Worm (Caenorhabditis elegans) whole organism, L4 larva: Measurements from ENCODE around the gene stdh-2.
A peak's percentile ranks its signal among the peaks of the same experiment; 100 is the strongest.

Source experiments
- F26F4.8 ChIP-seq: fragments of 200-800 bp; sonication (Bioruptor generic); conservative IDR thresholded peaks from 2 replicates; pipeline ENCODE4 v1.3.6; 2022; ENCODE audit warnings: missing genetic modification characterization, missing compliant biosample characterization
- F44E2.7 ChIP-seq: fragments of 200-800 bp; sonication (Bioruptor generic); IDR thresholded peaks from 2 replicates; pipeline ENCODE4 v2.1.2; 2022; ENCODE audit warnings: missing genetic modification characterization, missing compliant biosample characterization
- F49E8.2 ChIP-seq: sonication (generic microtip); optimal IDR thresholded peaks from 2 replicates; lab custom pipeline; 2016; ENCODE audit warnings: missing compliant biosample characterization, mild to moderate bottlenecking, missing genetic modification characterization, borderline replicate concordance
- T26A8.4 ChIP-seq: fragments of 200-800 bp; sonication (Bioruptor generic); IDR thresholded peaks from 2 replicates; pipeline ENCODE4 v1.3.6; 2022; ENCODE audit warnings: missing genetic modification characterization, missing compliant biosample characterization
- Y105C5A.15 ChIP-seq: fragments of 200-800 bp; sonication (Bioruptor generic); IDR thresholded peaks from 2 replicates; pipeline ENCODE4 v1.3.6; 2022; ENCODE audit warnings: missing genetic modification characterization, missing compliant biosample characterization
- Y48G9A.11 ChIP-seq: fragments of 200-800 bp; sonication (Bioruptor generic); IDR thresholded peaks from 2 replicates; pipeline ENCODE4 v1.3.6; 2022; ENCODE audit warnings: missing genetic modification reagents, missing genetic modification characterization, missing compliant biosample characterization
- Y5F2A.4 ChIP-seq: fragments of 200-800 bp; sonication (Bioruptor generic); optimal IDR thresholded peaks from 2 replicates; lab custom pipeline; 2018; ENCODE audit warnings: mild to moderate bottlenecking, missing genetic modification characterization, missing compliant biosample characterization
- Y75B8A.6 ChIP-seq: fragments of 200-800 bp; sonication (Bioruptor generic); IDR thresholded peaks from 2 replicates; pipeline ENCODE4 v1.3.6; 2022; ENCODE audit warnings: missing genetic modification reagents, missing genetic modification characterization, missing compliant biosample characterization
- ZK546.5 ChIP-seq, 2 experiments: sonication (generic microtip); optimal IDR thresholded peaks; 2 replicates each; lab custom pipeline; 2017; ENCODE audit warnings: missing biosample characterization in 2 of 2, missing genetic modification characterization in 2 of 2
- aha-1 ChIP-seq: fragments of 150-350 bp; peaks from one replicate; lab custom pipeline; 2014; ENCODE audit warnings: missing biosample characterization, missing genetic modification characterization
- ama-1 ChIP-seq: fragments of 150-350 bp; optimal IDR thresholded peaks from 2 replicates; lab custom pipeline; 2014; ENCODE audit warnings: inconsistent platforms, mixed read lengths
- arid-1 ChIP-seq: fragments of 200-800 bp; sonication (Bioruptor generic); conservative IDR thresholded peaks from 2 replicates; pipeline ENCODE4 v1.3.6; 2022; ENCODE audit warnings: missing genetic modification reagents, missing genetic modification characterization, missing compliant biosample characterization
- attf-4 ChIP-seq: sonication (generic microtip); optimal IDR thresholded peaks from 3 replicates; lab custom pipeline; 2017; ENCODE audit warnings: missing biosample characterization, missing genetic modification characterization
- ceh-32 ChIP-seq: sonication (generic microtip); optimal IDR thresholded peaks from 2 replicates; lab custom pipeline; 2016; ENCODE audit warnings: mild to moderate bottlenecking, missing genetic modification characterization, missing compliant biosample characterization; ENCODE audit not compliant: poor library complexity
- ceh-44 ChIP-seq: fragments of 200-800 bp; sonication (Bioruptor generic); IDR thresholded peaks from 2 replicates; pipeline ENCODE4 v1.3.6; 2022; ENCODE audit warnings: missing genetic modification reagents, missing genetic modification characterization, missing compliant biosample characterization
- ces-1 ChIP-seq: fragments of 150-350 bp; sonication (generic microtip); optimal IDR thresholded peaks from 4 replicates; lab custom pipeline; 2014; ENCODE audit warnings: missing biosample characterization, missing genetic modification reagents, missing genetic modification characterization
- daf-16 ChIP-seq, 3 experiments: sonication (generic microtip); optimal IDR thresholded peaks; 2 replicates each; lab custom pipeline; 2016 to 2017; ENCODE audit warnings: missing genetic modification characterization in 3 of 3, missing genetic modification reagents in 3 of 3, mild to moderate bottlenecking in 2 of 3, missing compliant biosample characterization in 2 of 3, missing biosample characterization in 1 of 3, moderate library complexity in 1 of 3
- daf-8 ChIP-seq: fragments of 200-800 bp; sonication (Bioruptor generic); IDR thresholded peaks from 2 replicates; pipeline ENCODE4 v1.3.6; 2022; ENCODE audit warnings: missing genetic modification characterization, missing compliant biosample characterization
- dmd-6 ChIP-seq: fragments of 200-800 bp; sonication (Bioruptor generic); IDR thresholded peaks from 2 replicates; pipeline ENCODE4 v1.3.6; 2022; ENCODE audit warnings: missing genetic modification reagents, missing genetic modification characterization, missing compliant biosample characterization
- dmd-8 ChIP-seq: fragments of 200-800 bp; sonication (Bioruptor generic); IDR thresholded peaks from 2 replicates; pipeline ENCODE4 v1.3.6; 2022; ENCODE audit warnings: missing genetic modification characterization, missing compliant biosample characterization
- dve-1 ChIP-seq: sonication (generic microtip); optimal IDR thresholded peaks from 2 replicates; lab custom pipeline; 2017; ENCODE audit warnings: antibody characterized with exemption, mild to moderate bottlenecking, missing genetic modification characterization, missing compliant biosample characterization; ENCODE audit not compliant: insufficient read depth
- hlh-11 ChIP-seq: fragments of 200-800 bp; sonication (Bioruptor generic); optimal IDR thresholded peaks from 2 replicates; lab custom pipeline; 2018; ENCODE audit warnings: mild to moderate bottlenecking, missing genetic modification characterization, missing compliant biosample characterization
- hlh-30 ChIP-seq: sonication (generic microtip); optimal IDR thresholded peaks from 2 replicates; lab custom pipeline; 2017; ENCODE audit warnings: antibody characterized with exemption, mild to moderate bottlenecking, missing genetic modification characterization, missing compliant biosample characterization; ENCODE audit not compliant: insufficient read depth
- jun-1 ChIP-seq: fragments of 150-350 bp; optimal IDR thresholded peaks from 2 replicates; lab custom pipeline; 2014; ENCODE audit warnings: missing biosample characterization, missing genetic modification reagents, missing genetic modification characterization
- lin-13 ChIP-seq: fragments of 150-350 bp; optimal IDR thresholded peaks from 2 replicates; lab custom pipeline; 2014; ENCODE audit warnings: missing biosample characterization, missing genetic modification reagents, missing genetic modification characterization
- lin-29 ChIP-seq: fragments of 200-800 bp; sonication (Bioruptor generic); IDR thresholded peaks from 2 replicates; pipeline ENCODE4 v1.3.6; 2022; ENCODE audit warnings: missing genetic modification reagents, missing genetic modification characterization, missing compliant biosample characterization
- lin-38 ChIP-seq: fragments of 200-800 bp; sonication (Bioruptor generic); IDR thresholded peaks from 2 replicates; pipeline ENCODE4 v1.3.6; 2022; ENCODE audit warnings: missing genetic modification reagents, missing genetic modification characterization, missing compliant biosample characterization
- mdl-1 ChIP-seq, 2 experiments: fragments of 150-350 bp in 1 of 2; sonication (generic microtip) in 1 of 2; optimal IDR thresholded peaks; 2 replicates each; lab custom pipeline; 2014 to 2017; ENCODE audit warnings: missing biosample characterization in 2 of 2, missing genetic modification characterization in 2 of 2
- mdt-29 ChIP-seq: fragments of 200-800 bp; sonication (Bioruptor generic); IDR thresholded peaks from 2 replicates; pipeline ENCODE4 v1.3.6; 2022; ENCODE audit warnings: missing genetic modification reagents, missing genetic modification characterization, missing compliant biosample characterization
- nhr-10 ChIP-seq: fragments of 150-350 bp; optimal IDR thresholded peaks from 2 replicates; lab custom pipeline; 2014; ENCODE audit warnings: missing biosample characterization, missing genetic modification characterization
- nhr-102 ChIP-seq: sonication (generic microtip); optimal IDR thresholded peaks from 2 replicates; lab custom pipeline; 2016; ENCODE audit warnings: mild to moderate bottlenecking, missing genetic modification characterization, moderate library complexity, missing compliant biosample characterization
- nhr-237 ChIP-seq: sonication (generic microtip); optimal IDR thresholded peaks from 2 replicates; lab custom pipeline; 2017; ENCODE audit warnings: missing biosample characterization, missing genetic modification characterization
- nhr-25 ChIP-seq: sonication (generic microtip); optimal IDR thresholded peaks from 2 replicates; lab custom pipeline; 2017; ENCODE audit warnings: missing genetic modification characterization, mild to moderate bottlenecking, missing compliant biosample characterization, antibody characterized with exemption, moderate library complexity, borderline replicate concordance; ENCODE audit not compliant: insufficient read depth
- nhr-28 ChIP-seq: fragments of 150-350 bp; optimal IDR thresholded peaks from 2 replicates; lab custom pipeline; 2014; ENCODE audit warnings: missing biosample characterization, missing genetic modification characterization
- nhr-48 ChIP-seq: sonication (generic microtip); optimal IDR thresholded peaks from 2 replicates; lab custom pipeline; 2016; ENCODE audit warnings: mild to moderate bottlenecking, missing genetic modification characterization, missing compliant biosample characterization
- nhr-6 ChIP-seq: fragments of 150-350 bp; optimal IDR thresholded peaks from 2 replicates; lab custom pipeline; 2014; ENCODE audit warnings: missing biosample characterization, missing genetic modification characterization
- pqm-1 ChIP-seq: sonication (generic microtip); optimal IDR thresholded peaks from 2 replicates; lab custom pipeline; 2017; ENCODE audit warnings: missing biosample characterization, missing genetic modification characterization
- skn-1 ChIP-seq: fragments of 150-350 bp; optimal IDR thresholded peaks from 2 replicates; lab custom pipeline; 2014; ENCODE audit warnings: missing biosample characterization, missing genetic modification characterization
- snpc-1.2 ChIP-seq: fragments of 200-800 bp; sonication (Bioruptor generic); IDR thresholded peaks from 2 replicates; pipeline ENCODE4 v1.3.6; 2022; ENCODE audit warnings: missing genetic modification reagents, missing genetic modification characterization, missing compliant biosample characterization
- tra-1 ChIP-seq: fragments of 200-800 bp; sonication (Bioruptor generic); IDR thresholded peaks from 2 replicates; pipeline ENCODE4 v1.3.6; 2022; ENCODE audit warnings: missing genetic modification reagents, missing genetic modification characterization, missing compliant biosample characterization
- unc-130 ChIP-seq: sonication (generic microtip); optimal IDR thresholded peaks from 2 replicates; lab custom pipeline; 2016; ENCODE audit warnings: missing genetic modification reagents, missing genetic modification characterization, missing compliant biosample characterization
- unc-62 ChIP-seq, 3 experiments: fragments of 150-350 bp in 1 of 3; sonication (generic microtip); optimal IDR thresholded peaks in 2 of 3; peaks in 1 of 3; 1 replicate in 1 of 3; 2 replicates in 2 of 3; lab custom pipeline; 2014 to 2017; ENCODE audit warnings: missing biosample characterization in 3 of 3, missing genetic modification characterization in 3 of 3, missing genetic modification reagents in 3 of 3, missing genotype in 1 of 3
- zfp-2 ChIP-seq: sonication (generic microtip); optimal IDR thresholded peaks from 2 replicates; lab custom pipeline; 2016; ENCODE audit warnings: mild to moderate bottlenecking, missing genetic modification characterization, missing compliant biosample characterization

Gene stdh-2

DNA sequence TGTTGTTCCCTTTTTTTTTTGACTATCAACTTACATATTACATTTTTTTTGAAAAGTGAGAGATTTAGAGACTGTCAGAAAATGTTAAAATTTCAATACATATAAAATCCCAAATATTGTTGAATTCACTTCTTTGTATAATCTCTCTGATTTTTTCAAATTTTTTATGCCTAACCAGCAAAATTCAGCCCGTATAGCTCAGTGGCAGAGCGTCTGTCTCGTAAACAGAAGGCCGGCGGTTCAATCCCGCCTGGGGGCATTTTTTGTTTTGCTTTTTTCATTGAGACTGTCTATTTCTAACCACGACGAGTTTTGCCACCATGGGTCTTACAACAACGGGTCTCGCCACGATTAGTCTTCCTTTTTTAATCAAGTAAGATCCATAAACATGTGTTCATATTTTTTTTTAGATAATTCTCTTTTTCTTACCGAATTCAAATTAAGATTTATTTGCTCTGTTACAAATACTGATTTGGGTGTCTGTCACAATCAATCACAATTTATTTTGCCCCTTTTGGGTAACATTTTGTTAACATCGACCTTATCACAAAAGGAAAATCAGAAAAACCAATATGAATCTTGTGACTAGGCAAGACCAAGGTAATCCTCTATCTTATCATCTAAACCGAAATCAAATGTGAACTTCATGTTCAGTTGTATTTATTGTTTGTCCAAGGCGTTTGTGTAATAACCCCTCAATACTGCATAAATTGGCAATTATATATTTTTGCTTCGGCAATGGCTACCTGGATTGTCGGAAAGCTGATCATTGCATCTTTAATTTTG, 5.0 kb upstream of the stdh-2 start, which contains the start of gene glc-1:
TSS of gene glc-1 (plus strand) at position 663 of the 786 bp plus-strand sequence.
- TF ChIP-seq nhr-28 (tag; lab: Kevin White, UChicago) = peak; percentile 30
- TF ChIP-seq dmd-6 = peak; percentile 43; the same call in 1 of the 2 replicates
- TF ChIP-seq F44E2.7 = no peak
- TF ChIP-seq pqm-1 (tag; lab: Kevin White, UChicago) = peak; percentile 56
- TF ChIP-seq skn-1 = no peak

DNA sequence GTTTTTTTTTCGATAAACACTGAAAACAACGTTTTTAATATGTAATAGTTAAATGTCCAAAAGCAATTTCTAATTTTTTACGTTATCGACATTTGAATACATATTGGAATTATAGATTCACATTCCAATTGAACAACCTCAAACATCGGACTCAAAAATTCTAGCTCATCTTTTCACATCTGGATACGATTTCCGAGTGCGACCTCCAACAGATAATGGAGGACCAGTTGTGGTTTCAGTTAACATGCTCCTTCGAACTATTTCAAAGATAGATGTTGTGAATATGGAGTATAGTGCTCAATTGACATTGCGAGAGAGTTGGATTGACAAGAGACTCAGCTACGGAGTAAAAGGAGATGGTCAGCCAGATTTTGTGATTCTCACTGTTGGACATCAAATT, 4.1 kb upstream of the stdh-2 start:
- TF ChIP-seq aha-1 (no peak), Y105C5A.15 (GFP tag; lab: Robert Waterston, UW) (no peak), hlh-30 (tag; lab: Kevin White, UChicago) (no peak), Y5F2A.4 (GFP tag; lab: Kevin White, UChicago) (no peak), unc-62 (GFP tag; optimal IDR thresholded peaks at IDR 0.05 in 1 of 2; lab: Kevin White, UChicago) (peak in 1 of 2 experiments; percentile 93), unc-62 (tag; optimal IDR thresholded peaks at IDR 0.05; lab: Kevin White, UChicago) (no peak), mdl-1 (tag; optimal IDR thresholded peaks at IDR 0.05; lab: Kevin White, UChicago) (no peak), attf-4 (tag; lab: Kevin White, UChicago) (no peak), ces-1 (no peak)

DNA sequence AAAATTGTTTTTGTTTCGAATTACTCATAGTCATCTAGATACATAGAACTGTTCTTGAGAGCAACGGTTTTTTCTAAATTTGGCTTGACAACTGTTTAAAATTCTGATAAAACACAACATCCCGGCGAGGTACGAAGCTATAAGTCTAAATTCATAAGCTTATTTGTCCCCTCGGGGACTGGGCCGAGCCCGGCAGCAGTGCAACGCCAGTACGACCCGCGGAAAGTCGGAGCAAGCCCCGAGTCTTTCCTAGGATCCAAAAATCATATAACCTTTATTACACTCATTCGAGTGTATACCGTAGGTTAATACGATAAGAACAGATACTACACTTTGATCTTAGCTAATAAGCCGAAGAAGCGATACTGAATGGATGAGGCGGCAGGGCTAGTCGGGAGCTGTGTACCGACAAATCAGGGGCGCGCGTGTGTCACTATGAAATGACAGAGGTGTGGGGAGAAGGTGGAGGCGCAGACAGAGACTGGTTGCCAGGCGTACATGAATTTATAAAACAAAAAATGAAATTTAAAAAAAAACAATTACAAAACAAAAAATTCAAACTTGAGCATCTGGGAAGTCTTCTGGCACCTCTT, 1.5 kb downstream of the stdh-2 start:
- no peak for TF ChIP-seq ZK546.5 (tag; optimal IDR thresholded peaks at IDR 0.05; lab: Kevin White, UChicago)
- TF ChIP-seq Y75B8A.6 = 0 out of 2 replicates have a peak, but pooled peaks have one; percentile 17
- no peak for TF ChIP-seq nhr-6 (tag; lab: Kevin White, UChicago)
- TF ChIP-seq ceh-44 (GFP tag; lab: Robert Waterston, UW) = peak; percentile 85
- no peak for TF ChIP-seq nhr-28 (tag; lab: Kevin White, UChicago)
- TF ChIP-seq snpc-1.2 (GFP tag; lab: Robert Waterston, UW) = peak; percentile 65
- no peak for TF ChIP-seq nhr-10 (tag; lab: Kevin White, UChicago)
- peak; percentile 81 for TF ChIP-seq F49E8.2 (tag; lab: Kevin White, UChicago)
- no peak for TF ChIP-seq aha-1
- TF ChIP-seq nhr-102 (tag; lab: Kevin White, UChicago) = peak; percentile 14
- TF ChIP-seq nhr-237 (tag; lab: Kevin White, UChicago) = no peak
- no peak for TF ChIP-seq F26F4.8 (GFP tag; lab: Robert Waterston, UW)
- TF ChIP-seq mdt-29 = 0 out of 2 replicates have a peak, but pooled peaks have one; percentile 25
- no peak for TF ChIP-seq daf-8 (GFP tag; lab: Robert Waterston, UW)
- peak; percentile 14 for TF ChIP-seq hlh-11 (tag; lab: Kevin White, UChicago)
- TF ChIP-seq skn-1 = no peak
- no peak for TF ChIP-seq ama-1 (lab: Kevin White, UChicago)
- TF ChIP-seq F44E2.7 = no peak
- TF ChIP-seq pqm-1 (tag; lab: Kevin White, UChicago) = no peak
- TF ChIP-seq lin-13 = no peak
- no peak for TF ChIP-seq zfp-2 (tag; lab: Kevin White, UChicago)
- no peak for TF ChIP-seq jun-1
- peak; percentile 47; the same call in 1 of the 2 replicates for TF ChIP-seq Y48G9A.11
- TF ChIP-seq unc-130 (GFP tag; lab: Kevin White, UChicago) = peak; percentile 12
- TF ChIP-seq tra-1 (GFP tag; lab: Robert Waterston, UW) = peak; percentile 42; the same call in 1 of the 2 replicates
- TF ChIP-seq T26A8.4 (GFP tag; lab: Robert Waterston, UW) = no peak
- peak in 1 of 2 experiments; percentile 31 for TF ChIP-seq daf-16 (GFP tag; optimal IDR thresholded peaks at IDR 0.05; lab: Kevin White, UChicago)
- no peak for TF ChIP-seq daf-16 (tag; optimal IDR thresholded peaks at IDR 0.05; lab: Kevin White, UChicago)
- no peak for TF ChIP-seq nhr-25 (tag; lab: Kevin White, UChicago)
- TF ChIP-seq dve-1 (tag; lab: Kevin White, UChicago) = peak; percentile 18
- TF ChIP-seq ceh-32 (tag; lab: Kevin White, UChicago) = no peak
- no peak for TF ChIP-seq dmd-8 (GFP tag; lab: Robert Waterston, UW)
- TF ChIP-seq dmd-6 = peak; percentile 42; the same call in 1 of the 2 replicates
- no peak for TF ChIP-seq arid-1
- TF ChIP-seq nhr-48 (tag; lab: Kevin White, UChicago) = peak; percentile 35
- no peak for TF ChIP-seq lin-29 (GFP tag; lab: Robert Waterston, UW)
- peak; percentile 40; the same call in 1 of the 2 replicates for TF ChIP-seq lin-38 (GFP tag; lab: Robert Waterston, UW)
